Worm (Caenorhabditis elegans): ENCODE data around the gene ZK262.9.

ZK262.9 gene

DNA sequence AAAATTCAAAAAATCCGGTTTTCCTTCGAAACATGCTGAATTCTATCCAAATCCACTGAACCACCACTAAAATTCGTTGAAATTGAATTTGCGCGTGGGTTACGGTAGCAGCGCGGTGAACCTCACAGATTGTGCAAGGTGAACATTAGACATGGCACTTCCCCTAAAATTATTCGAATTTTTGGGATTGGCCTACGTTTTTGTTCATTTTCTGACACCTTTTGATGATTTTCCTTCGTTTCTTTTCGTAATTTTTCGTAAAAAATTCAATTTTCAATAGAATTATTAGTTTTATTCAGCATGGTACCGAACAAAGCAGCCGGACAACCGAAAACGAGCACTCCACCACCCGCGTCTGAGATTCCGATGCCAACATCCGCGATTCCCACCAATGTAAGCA, 1.5 kb upstream of the ZK262.9 start, which contains the start of gene ZK262.8:
TSS of gene ZK262.8 (plus strand) at position 301 of the 400 bp plus-strand sequence.
- no peak for TF ChIP-seq tbx-37 (GFP tag; conservative IDR thresholded peaks at IDR 0.05)
- TF ChIP-seq ceh-13 (GFP tag; optimal IDR thresholded peaks at IDR 0.05) = no peak
- TF ChIP-seq pes-1 (GFP tag; IDR thresholded peaks at IDR 0.05) = no peak
- no peak for TF ChIP-seq ama-1 (optimal IDR thresholded peaks at IDR 0.05)
- TF ChIP-seq ceh-36 (tag; optimal IDR thresholded peaks at IDR 0.05) = no peak
- no peak for TF ChIP-seq B0310.2 (tag; optimal IDR thresholded peaks at IDR 0.05)
- no peak for TF ChIP-seq ets-7 (tag; optimal IDR thresholded peaks at IDR 0.05)
- TF ChIP-seq tra-4 (tag; optimal IDR thresholded peaks at IDR 0.05) = no peak
- TF ChIP-seq aly-1 (tag; optimal IDR thresholded peaks at IDR 0.05) = no peak
- no peak for TF ChIP-seq scrt-1 (GFP tag; IDR thresholded peaks at IDR 0.05)
- TF ChIP-seq hnd-1 (tag; optimal IDR thresholded peaks at IDR 0.05) = no peak
- TF ChIP-seq F13C5.2 (tag; optimal IDR thresholded peaks at IDR 0.05) = no peak
- TF ChIP-seq tbx-11 (GFP tag; IDR thresholded peaks at IDR 0.05) = no peak
- no peak for TF ChIP-seq hmbx-1 (tag; optimal IDR thresholded peaks at IDR 0.05)
- TF ChIP-seq flt-1 (GFP tag; IDR thresholded peaks at IDR 0.05) = no peak
- no peak for TF ChIP-seq sea-1 (GFP tag; conservative IDR thresholded peaks at IDR 0.05)

ce11 chrV:18444118-18444517, 4.5 kb downstream of the ZK262.9 start, which contains the start of gene ZK228.1:
Gene ZK228.1, plus strand, starts transcription at chrV:18444418.
- TF ChIP-seq ets-7 (tag; optimal IDR thresholded peaks at IDR 0.05) = no peak
- TF ChIP-seq tra-4 (tag; optimal IDR thresholded peaks at IDR 0.05) = no peak

DNA sequence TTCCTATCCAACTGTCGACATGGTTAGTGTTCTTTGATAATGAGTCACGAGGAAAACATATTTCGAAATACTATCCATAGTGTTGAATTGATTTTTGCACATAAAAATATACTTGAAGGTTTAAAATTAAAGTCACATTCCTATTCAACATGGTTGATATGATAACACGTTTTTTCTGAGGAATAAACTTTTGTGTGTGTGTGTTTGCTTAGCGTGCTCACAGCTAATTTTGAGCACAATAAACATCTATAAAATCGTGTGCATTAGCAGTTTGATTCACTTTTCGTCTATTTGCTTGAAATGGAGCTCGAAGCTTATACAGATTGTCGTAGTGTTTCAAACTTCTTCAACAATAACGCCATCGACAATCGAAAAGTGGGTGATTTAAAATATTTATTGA, 17.0 kb downstream of the ZK262.9 start, which contains the start of gene ZK228.10:
TSS of gene ZK228.10 (plus strand) at position 301 of the 400 bp plus-strand sequence.
- no peak for TF ChIP-seq flt-1 (GFP tag; IDR thresholded peaks at IDR 0.05)
- TF ChIP-seq ceh-13 (GFP tag; optimal IDR thresholded peaks at IDR 0.05) = no peak
- no peak for TF ChIP-seq hmg-4 (GFP tag; optimal IDR thresholded peaks at IDR 0.05)
- no peak for TF ChIP-seq scrt-1 (GFP tag; IDR thresholded peaks at IDR 0.05)
- TF ChIP-seq ceh-36 (tag; optimal IDR thresholded peaks at IDR 0.05) = no peak
- TF ChIP-seq sea-1 (GFP tag; conservative IDR thresholded peaks at IDR 0.05) = no peak
- no peak for TF ChIP-seq aly-1 (tag; optimal IDR thresholded peaks at IDR 0.05)
- no peak for TF ChIP-seq hnd-1 (tag; optimal IDR thresholded peaks at IDR 0.05)
- no peak for TF ChIP-seq B0310.2 (tag; optimal IDR thresholded peaks at IDR 0.05)
- no peak for TF ChIP-seq tbx-11 (GFP tag; IDR thresholded peaks at IDR 0.05)
- TF ChIP-seq ets-7 (tag; optimal IDR thresholded peaks at IDR 0.05) = no peak
- no peak for TF ChIP-seq pes-1 (GFP tag; IDR thresholded peaks at IDR 0.05)
- no peak for TF ChIP-seq hmbx-1 (tag; optimal IDR thresholded peaks at IDR 0.05)
- no peak for TF ChIP-seq tbx-37 (GFP tag; conservative IDR thresholded peaks at IDR 0.05)
- TF ChIP-seq tra-4 (tag; optimal IDR thresholded peaks at IDR 0.05) = no peak
- TF ChIP-seq F13C5.2 (tag; optimal IDR thresholded peaks at IDR 0.05) = no peak
- TF ChIP-seq ama-1 (optimal IDR thresholded peaks at IDR 0.05) = no peak

ce11 chrV:18461200-18461728, 21.7 kb downstream of the ZK262.9 start, which contains the start of gene ZK228.3:
Gene ZK228.3, minus strand, starts transcription at chrV:18461250.
- no peak for TF ChIP-seq ets-7 (tag; optimal IDR thresholded peaks at IDR 0.05)
- TF ChIP-seq scrt-1 (GFP tag; IDR thresholded peaks at IDR 0.05) = no peak
- no peak for TF ChIP-seq sea-1 (GFP tag; conservative IDR thresholded peaks at IDR 0.05)
- TF ChIP-seq tbx-11 (GFP tag; IDR thresholded peaks at IDR 0.05) = no peak
- no peak for TF ChIP-seq ama-1 (optimal IDR thresholded peaks at IDR 0.05)
- TF ChIP-seq F13C5.2 (tag; optimal IDR thresholded peaks at IDR 0.05) = no peak
- no peak for TF ChIP-seq hmg-4 (GFP tag; optimal IDR thresholded peaks at IDR 0.05)
- TF ChIP-seq ceh-13 (GFP tag; optimal IDR thresholded peaks at IDR 0.05) = no peak
- TF ChIP-seq hnd-1 (tag; optimal IDR thresholded peaks at IDR 0.05) = no peak
- TF ChIP-seq pes-1 (GFP tag; IDR thresholded peaks at IDR 0.05) = no peak
- no peak for TF ChIP-seq hmbx-1 (tag; optimal IDR thresholded peaks at IDR 0.05)

DNA sequence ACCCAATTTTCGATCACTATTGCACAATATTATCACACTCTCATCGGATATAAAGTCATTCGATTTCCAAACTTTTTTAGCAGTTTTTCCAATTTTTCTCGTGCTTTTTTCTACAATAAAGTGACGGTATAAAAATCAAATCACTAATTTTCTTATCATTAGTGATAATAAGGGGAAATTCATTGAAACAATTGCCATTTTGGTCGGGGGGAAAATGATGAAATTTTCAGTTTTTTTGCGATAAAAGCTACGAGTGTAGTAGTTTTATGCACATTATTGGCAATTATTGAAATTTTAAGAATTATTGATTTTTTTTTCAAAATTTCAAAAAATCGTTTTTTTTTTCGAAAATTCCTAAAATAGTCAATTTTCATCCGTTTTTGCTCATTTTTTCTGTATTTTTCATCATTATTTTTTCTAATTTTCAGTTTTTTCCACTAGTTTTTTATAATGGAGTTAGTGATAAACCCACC, 22.8 kb downstream of the ZK262.9 start, which contains the start of gene ZK228.4:
TSS of gene ZK228.4 (plus strand) at position 423 of the 473 bp plus-strand sequence.
- no peak for TF ChIP-seq pes-1 (GFP tag; IDR thresholded peaks at IDR 0.05)
- no peak for TF ChIP-seq ceh-13 (GFP tag; optimal IDR thresholded peaks at IDR 0.05)
- no peak for TF ChIP-seq ets-7 (tag; optimal IDR thresholded peaks at IDR 0.05)
- no peak for TF ChIP-seq hmg-4 (GFP tag; optimal IDR thresholded peaks at IDR 0.05)
- TF ChIP-seq flt-1 (GFP tag; IDR thresholded peaks at IDR 0.05) = no peak
- no peak for TF ChIP-seq F13C5.2 (tag; optimal IDR thresholded peaks at IDR 0.05)
- no peak for TF ChIP-seq tbx-11 (GFP tag; IDR thresholded peaks at IDR 0.05)
- TF ChIP-seq ceh-36 (tag; optimal IDR thresholded peaks at IDR 0.05) = no peak
- no peak for TF ChIP-seq hnd-1 (tag; optimal IDR thresholded peaks at IDR 0.05)
- TF ChIP-seq B0310.2 (tag; optimal IDR thresholded peaks at IDR 0.05) = no peak

- TF ChIP-seq tbx-37 (GFP tag; conservative IDR thresholded peaks at IDR 0.05) = no peak
- TF ChIP-seq ets-7 (tag; optimal IDR thresholded peaks at IDR 0.05) = no peak
- no peak for TF ChIP-seq ceh-36 (tag; optimal IDR thresholded peaks at IDR 0.05)
- TF ChIP-seq B0310.2 (tag; optimal IDR thresholded peaks at IDR 0.05) = no peak
- no peak for TF ChIP-seq flt-1 (GFP tag; IDR thresholded peaks at IDR 0.05)
- TF ChIP-seq aly-1 (tag; optimal IDR thresholded peaks at IDR 0.05) = no peak
- TF ChIP-seq ama-1 (optimal IDR thresholded peaks at IDR 0.05) = no peak
- no peak for TF ChIP-seq tbx-11 (GFP tag; IDR thresholded peaks at IDR 0.05)
- TF ChIP-seq sea-1 (GFP tag; conservative IDR thresholded peaks at IDR 0.05) = no peak
- TF ChIP-seq tra-4 (tag; optimal IDR thresholded peaks at IDR 0.05) = no peak
- TF ChIP-seq ceh-13 (GFP tag; optimal IDR thresholded peaks at IDR 0.05) = no peak
Measured at ce11 chrV:18468097-18468496, 28.5 kb downstream of the ZK262.9 start, which contains the start of gene ZK228.13. Gene ZK228.13, minus strand, starts transcription at chrV:18468197.

DNA sequence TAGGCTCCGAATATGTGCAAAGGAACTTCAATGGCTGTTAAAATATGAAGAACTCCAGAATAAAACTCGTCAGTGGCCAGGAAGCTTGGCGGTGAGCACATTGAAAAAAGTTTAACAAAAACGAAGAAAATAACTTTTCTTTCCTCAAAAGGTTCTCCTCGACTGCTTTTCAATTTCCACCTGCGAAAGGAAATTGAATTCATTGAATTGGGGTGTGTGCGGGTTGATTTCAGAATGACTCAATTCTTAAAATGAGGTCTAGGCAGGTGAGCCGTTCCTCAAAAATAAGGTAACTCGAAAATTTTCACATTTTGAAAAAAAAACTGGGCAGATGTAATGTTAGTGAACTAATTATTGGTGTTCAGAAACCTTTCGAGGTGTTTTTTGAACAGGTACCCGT, 33.8 kb downstream of the ZK262.9 start, which contains the start of gene srh-182:
TSS of gene srh-182 (minus strand) at position 101 of the 400 bp plus-strand sequence.
- no peak for TF ChIP-seq hmg-4 (GFP tag; optimal IDR thresholded peaks at IDR 0.05)

ce11 chrV:18474223-18474622, 34.7 kb downstream of the ZK262.9 start, which contains the start of gene srh-181:
Gene srh-181, plus strand, starts transcription at chrV:18474523.
- TF ChIP-seq ets-7 (tag; optimal IDR thresholded peaks at IDR 0.05) (no peak), hmg-4 (GFP tag; optimal IDR thresholded peaks at IDR 0.05) (no peak), F13C5.2 (tag; optimal IDR thresholded peaks at IDR 0.05) (no peak), sea-1 (GFP tag; conservative IDR thresholded peaks at IDR 0.05) (no peak), ceh-13 (GFP tag; optimal IDR thresholded peaks at IDR 0.05) (no peak), ama-1 (optimal IDR thresholded peaks at IDR 0.05) (no peak), hnd-1 (tag; optimal IDR thresholded peaks at IDR 0.05) (no peak), B0310.2 (tag; optimal IDR thresholded peaks at IDR 0.05) (no peak), tbx-11 (GFP tag; IDR thresholded peaks at IDR 0.05) (no peak), ceh-36 (tag; optimal IDR thresholded peaks at IDR 0.05) (no peak), flt-1 (GFP tag; IDR thresholded peaks at IDR 0.05) (no peak), tbx-37 (GFP tag; conservative IDR thresholded peaks at IDR 0.05) (no peak), tra-4 (tag; optimal IDR thresholded peaks at IDR 0.05) (no peak), scrt-1 (GFP tag; IDR thresholded peaks at IDR 0.05) (no peak), pes-1 (GFP tag; IDR thresholded peaks at IDR 0.05) (no peak), aly-1 (tag; optimal IDR thresholded peaks at IDR 0.05) (no peak), hmbx-1 (tag; optimal IDR thresholded peaks at IDR 0.05) (no peak)

All from whole organism, early embryonic.